Worm (Caenorhabditis elegans): ENCODE results near the gene irk-2.

DNA sequence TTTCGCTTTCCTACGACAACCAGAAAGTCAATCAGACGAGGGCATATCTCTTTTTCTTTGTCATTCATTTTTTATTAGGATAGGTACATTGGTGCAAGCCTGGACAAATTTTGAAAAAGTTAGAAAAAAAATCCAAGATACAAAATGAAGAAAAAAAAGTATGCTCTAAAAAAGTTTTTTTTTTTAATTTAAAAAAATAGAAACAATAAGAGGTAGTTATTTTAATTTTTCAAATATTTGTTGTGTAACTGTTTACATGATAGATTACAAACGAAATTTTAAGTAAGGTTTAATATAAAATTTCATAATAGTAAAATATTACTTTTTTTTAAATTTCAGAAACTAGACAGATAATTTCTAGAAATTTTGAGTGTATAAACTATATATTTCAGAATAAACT lies 45.3 kb upstream of the irk-2 start, which contains the start of gene aex-3:
- no peak for TF ChIP-seq somi-1 (GFP tag; optimal IDR thresholded peaks at IDR 0.05)
- TF ChIP-seq lin-54 (GFP tag; optimal IDR thresholded peaks at IDR 0.05) = no peak
- TF ChIP-seq snpc-4 (GFP tag; optimal IDR thresholded peaks at IDR 0.05) = no peak
- TF ChIP-seq snpc-4 (tag; optimal IDR thresholded peaks at IDR 0.05) = no peak
- TF ChIP-seq efl-1 (GFP tag; optimal IDR thresholded peaks at IDR 0.05) = no peak
- no peak for TF ChIP-seq egl-18 (GFP tag; IDR thresholded peaks at IDR 0.05)
- no peak for TF ChIP-seq lin-35 (GFP tag; optimal IDR thresholded peaks at IDR 0.05)
- no peak for TF ChIP-seq K11D2.4 (GFP tag; IDR thresholded peaks at IDR 0.05)
- TF ChIP-seq gei-17 (GFP tag; optimal IDR thresholded peaks at IDR 0.05) = no peak
- TF ChIP-seq F22D6.2 (tag; optimal IDR thresholded peaks at IDR 0.05) = no peak
- no peak for TF ChIP-seq D2030.7 (GFP tag; IDR thresholded peaks at IDR 0.05)
- no peak for TF ChIP-seq T07F8.4 (tag; optimal IDR thresholded peaks at IDR 0.05)
- no peak for TF ChIP-seq nhr-120 (GFP tag; IDR thresholded peaks at IDR 0.05)
- no peak for TF ChIP-seq madf-8 (GFP tag; conservative IDR thresholded peaks at IDR 0.05)
- no peak for TF ChIP-seq die-1 (tag; optimal IDR thresholded peaks at IDR 0.05)

All from whole organism, young adult.